Worm (Caenorhabditis elegans): ENCODE data around the gene lin-5.

Gene lin-5

ce11 chrII:7887295-7887694 is 26.9 kb downstream of the lin-5 start (continued):
- TF ChIP-seq C34B4.2 (tag; optimal IDR thresholded peaks at IDR 0.05), result no peak
- TF ChIP-seq zip-4 (GFP tag; optimal IDR thresholded peaks at IDR 0.05), result peak; percentile 57
- TF ChIP-seq efl-3 (GFP tag; optimal IDR thresholded peaks at IDR 0.05), result no peak
- TF ChIP-seq vab-15 (tag; optimal IDR thresholded peaks at IDR 0.05), result no peak
- TF ChIP-seq egl-13 (tag; optimal IDR thresholded peaks at IDR 0.05), result no peak
- TF ChIP-seq nhr-12 (tag; optimal IDR thresholded peaks at IDR 0.05), result no peak
- peak; percentile 22 for TF ChIP-seq sox-4 (tag; optimal IDR thresholded peaks at IDR 0.05)
- no peak for TF ChIP-seq grh-1 (GFP tag; IDR thresholded peaks at IDR 0.05)
- peak; percentile 82 for TF ChIP-seq mep-1 (tag; optimal IDR thresholded peaks at IDR 0.05)
- TF ChIP-seq C16A3.4 (tag; optimal IDR thresholded peaks at IDR 0.05), result peak; percentile 9
- peak; percentile 46 for TF ChIP-seq ztf-4 (tag; optimal IDR thresholded peaks at IDR 0.05)
- peak; percentile 25 for TF ChIP-seq fkh-10 (GFP tag; optimal IDR thresholded peaks at IDR 0.05)
- TF ChIP-seq jun-1 (tag; optimal IDR thresholded peaks at IDR 0.05), result peak; percentile 67
- no peak for TF ChIP-seq tlp-1 (tag; optimal IDR thresholded peaks at IDR 0.05)
- no peak for TF ChIP-seq nhr-77 (tag; optimal IDR thresholded peaks at IDR 0.05)
- TF ChIP-seq sup-37 (GFP tag; optimal IDR thresholded peaks at IDR 0.05), result no peak
- TF ChIP-seq hpl-2 (GFP tag; optimal IDR thresholded peaks at IDR 0.05), result no peak
- no peak for TF ChIP-seq elt-3 (tag; optimal IDR thresholded peaks at IDR 0.05)
- TF ChIP-seq egl-27 (tag; optimal IDR thresholded peaks at IDR 0.05), result peak; percentile 7 to 11
- TF ChIP-seq fkh-8 (tag; optimal IDR thresholded peaks at IDR 0.05), result peak; percentile 98
- peak; percentile 37 for TF ChIP-seq swsn-7 (tag; optimal IDR thresholded peaks at IDR 0.05)
- TF ChIP-seq fkh-4 (tag; optimal IDR thresholded peaks at IDR 0.05; ENCODE audit: borderline replicate concordance), result no peak
- peak; percentile 70 for TF ChIP-seq skn-1 (tag; optimal IDR thresholded peaks at IDR 0.05)
- no peak for TF ChIP-seq Y116A8C.19 (tag; optimal IDR thresholded peaks at IDR 0.05; ENCODE audit: borderline replicate concordance)
- no peak for TF ChIP-seq ama-1 (optimal IDR thresholded peaks at IDR 0.05)
- TF ChIP-seq lsy-2 (tag; optimal IDR thresholded peaks at IDR 0.05), result peak; percentile 43 to 68
- TF ChIP-seq nhr-19 (GFP tag; conservative IDR thresholded peaks at IDR 0.05), result no peak
- TF ChIP-seq ces-1 (GFP tag; optimal IDR thresholded peaks at IDR 0.05), result no peak
- peak; percentile 70 for TF ChIP-seq nhr-47 (tag; optimal IDR thresholded peaks at IDR 0.05)
- TF ChIP-seq blmp-1 (tag; optimal IDR thresholded peaks at IDR 0.05), result peak; percentile 22
- peak; percentile 86 for TF ChIP-seq lin-14 (GFP tag; optimal IDR thresholded peaks at IDR 0.05)
- no peak for TF ChIP-seq nhr-90 (tag; optimal IDR thresholded peaks at IDR 0.05; ENCODE audit: poor library complexity)
- TF ChIP-seq ceh-90 (tag; optimal IDR thresholded peaks at IDR 0.05), result no peak
- no peak for TF ChIP-seq aly-2 (tag; optimal IDR thresholded peaks at IDR 0.05)
- no peak for TF ChIP-seq hlh-4 (tag; optimal IDR thresholded peaks at IDR 0.05)
- TF ChIP-seq pqm-1 (tag; optimal IDR thresholded peaks at IDR 0.05), result no peak
- TF ChIP-seq rnt-1 (tag; optimal IDR thresholded peaks at IDR 0.05), result peak; percentile 33
- no peak for TF ChIP-seq unc-86 (tag; optimal IDR thresholded peaks at IDR 0.05)
- TF ChIP-seq snpc-4 (tag; optimal IDR thresholded peaks at IDR 0.05), result peak; percentile 28
- TF ChIP-seq fos-1 (tag; optimal IDR thresholded peaks at IDR 0.05), result peak; percentile 67
- no peak for TF ChIP-seq ceh-63 (GFP tag; optimal IDR thresholded peaks at IDR 0.05)
- TF ChIP-seq nhr-84 (tag; optimal IDR thresholded peaks at IDR 0.05), result no peak
- no peak for TF ChIP-seq alr-1 (tag; optimal IDR thresholded peaks at IDR 0.05; ENCODE audit: borderline replicate concordance)

DNA sequence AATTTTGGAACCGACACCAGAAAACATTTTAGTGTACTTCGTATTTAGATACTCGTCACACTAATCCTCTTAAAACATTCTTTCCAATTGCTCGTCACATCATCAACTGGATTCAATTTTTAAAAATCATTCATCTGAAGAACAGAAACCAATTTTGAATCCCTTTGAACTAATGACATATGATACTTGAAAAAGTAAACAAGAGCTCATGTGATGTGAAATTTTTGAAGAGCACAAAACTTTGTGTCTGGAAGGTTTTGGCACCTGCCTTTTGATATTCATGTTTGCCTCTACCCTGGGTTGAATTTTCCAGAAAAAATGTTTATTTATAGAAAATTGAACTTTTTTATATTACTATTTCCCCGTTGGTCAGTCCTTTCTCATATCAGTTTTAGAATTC is 28.4 kb downstream of the lin-5 start:
- TF ChIP-seq xbp-1 (tag; optimal IDR thresholded peaks at IDR 0.05) (peak; percentile 8), snu-23 (GFP tag; optimal IDR thresholded peaks at IDR 0.05) (peak; percentile 22), nhr-20 (tag; optimal IDR thresholded peaks at IDR 0.05) (peak; percentile 49), fkh-10 (GFP tag; optimal IDR thresholded peaks at IDR 0.05) (no peak), nhr-71 (tag; optimal IDR thresholded peaks at IDR 0.05) (peak; percentile 67), ets-5 (GFP tag; IDR thresholded peaks at IDR 0.05) (no peak), irx-1 (tag; optimal IDR thresholded peaks at IDR 0.05) (peak; percentile 24), mep-1 (tag; optimal IDR thresholded peaks at IDR 0.05) (peak; percentile 11), nhr-90 (tag; optimal IDR thresholded peaks at IDR 0.05; ENCODE audit: poor library complexity) (no peak), ceh-90 (tag; optimal IDR thresholded peaks at IDR 0.05) (no peak), lin-14 (GFP tag; optimal IDR thresholded peaks at IDR 0.05) (peak; percentile 44), lsy-2 (tag; optimal IDR thresholded peaks at IDR 0.05) (peak; percentile 0 to 28), efl-1 (optimal IDR thresholded peaks at IDR 0.05) (peak in 1 of 2 experiments; percentile 17), efl-1 (GFP tag; optimal IDR thresholded peaks at IDR 0.05 in 1 of 2) (no peak), egl-27 (tag; optimal IDR thresholded peaks at IDR 0.05) (no peak), nhr-47 (tag; optimal IDR thresholded peaks at IDR 0.05) (peak; percentile 52), lin-13 (GFP tag; optimal IDR thresholded peaks at IDR 0.05) (peak; percentile 23), ces-1 (GFP tag; optimal IDR thresholded peaks at IDR 0.05) (no peak), elt-2 (tag; optimal IDR thresholded peaks at IDR 0.05) (peak; percentile 61), hlh-4 (tag; optimal IDR thresholded peaks at IDR 0.05) (peak; percentile 2), fkh-8 (tag; optimal IDR thresholded peaks at IDR 0.05) (peak; percentile 63), nhr-84 (tag; optimal IDR thresholded peaks at IDR 0.05) (no peak), nhr-19 (GFP tag; conservative IDR thresholded peaks at IDR 0.05) (0 out of 2 replicates have a peak, but pooled peaks have one; percentile 3), zip-4 (GFP tag; optimal IDR thresholded peaks at IDR 0.05) (no peak)
